Fruit fly (Drosophila melanogaster) whole organism, embryonic: Measurements from ENCODE around the gene CG34357.

Source experiments
- Adf1 ChIP-seq: fragments of 200-800 bp; sonication (Bioruptor generic); IDR thresholded peaks from 2 replicates; pipeline ENCODE4 v1.3.6; 2022; ENCODE audit warnings: missing biosample characterization, missing genetic modification characterization
- Atf6 ChIP-seq: fragments of 200-800 bp; sonication (Bioruptor generic); IDR thresholded peaks from 2 replicates; pipeline ENCODE4 v1.3.6; 2022; ENCODE audit warnings: missing biosample characterization, missing genetic modification characterization
- Bdp1 ChIP-seq: fragments of 200-800 bp; sonication (Bioruptor generic); optimal IDR thresholded peaks from 3 replicates; lab custom pipeline; 2016; ENCODE audit warnings: missing biosample characterization, missing genetic modification characterization
- Bgb ChIP-seq: fragments of 200-800 bp; sonication (Bioruptor generic); IDR thresholded peaks from 2 replicates; pipeline ENCODE4 v1.3.6; 2022; ENCODE audit warnings: missing biosample characterization, missing genetic modification characterization; ENCODE audit not compliant: partially characterized antibody
- BtbVII ChIP-seq: fragments of 200-800 bp; sonication (Bioruptor generic); optimal IDR thresholded peaks from 3 replicates; lab custom pipeline; 2017; ENCODE audit warnings: missing biosample characterization, mild to moderate bottlenecking, missing genetic modification characterization
- CG11456 ChIP-seq: fragments of 200-800 bp; sonication (Bioruptor generic); IDR thresholded peaks from 3 replicates; pipeline ENCODE4 v1.3.6; 2022; ENCODE audit warnings: missing biosample characterization, missing genetic modification characterization
- CG11560 ChIP-seq: fragments of 200-800 bp; sonication (Bioruptor generic); IDR thresholded peaks from 3 replicates; pipeline ENCODE4 v1.3.6; 2022; ENCODE audit warnings: missing biosample characterization, missing genetic modification characterization
- CG13287 ChIP-seq: fragments of 200-800 bp; sonication (Bioruptor generic); IDR thresholded peaks from 2 replicates; pipeline ENCODE4 v1.3.6; 2022; ENCODE audit warnings: missing biosample characterization, missing genetic modification characterization; ENCODE audit not compliant: partially characterized antibody
- CG13296 ChIP-seq: fragments of 200-800 bp; sonication (Bioruptor generic); optimal IDR thresholded peaks from 3 replicates; lab custom pipeline; 2018; ENCODE audit warnings: missing biosample characterization, mild to moderate bottlenecking, missing genetic modification characterization
- CG13624 ChIP-seq: fragments of 200-800 bp; sonication (Bioruptor generic); optimal IDR thresholded peaks from 2 replicates; lab custom pipeline; 2016; ENCODE audit warnings: missing biosample characterization, missing genetic modification characterization
- CG15601 ChIP-seq: fragments of 200-800 bp; sonication (Bioruptor generic); optimal IDR thresholded peaks from 3 replicates; lab custom pipeline; 2019; ENCODE audit warnings: missing biosample characterization, mild to moderate bottlenecking, missing genetic modification characterization, moderate library complexity
- CG18599 ChIP-seq: fragments of 200-800 bp; sonication (Bioruptor generic); optimal IDR thresholded peaks from 3 replicates; lab custom pipeline; 2017; ENCODE audit warnings: missing biosample characterization, missing genetic modification characterization, mild to moderate bottlenecking, moderate library complexity, missing genetic modification reagents
- CG2199 ChIP-seq: fragments of 200-800 bp; sonication (Bioruptor generic); IDR thresholded peaks from 3 replicates; pipeline ENCODE4 v1.3.6; 2022; ENCODE audit warnings: missing biosample characterization, missing genetic modification characterization
- CG34376 ChIP-seq: fragments of 200-800 bp; sonication (Bioruptor generic); optimal IDR thresholded peaks from 2 replicates; lab custom pipeline; 2018; ENCODE audit warnings: missing biosample characterization, mild to moderate bottlenecking, missing genetic modification characterization
- CG8944 ChIP-seq: fragments of 200-800 bp; sonication (Bioruptor generic); optimal IDR thresholded peaks from 3 replicates; lab custom pipeline; 2016; ENCODE audit warnings: missing biosample characterization, missing genetic modification characterization
- Dbx ChIP-seq: fragments of 200-800 bp; sonication (Bioruptor generic); IDR thresholded peaks from 3 replicates; pipeline ENCODE4 v1.3.6; 2022; ENCODE audit warnings: missing biosample characterization, missing genetic modification characterization
- Fer1 ChIP-seq: fragments of 200-800 bp; sonication (Bioruptor generic); optimal IDR thresholded peaks from 2 replicates; lab custom pipeline; 2017; ENCODE audit warnings: missing biosample characterization, mild to moderate bottlenecking, missing genetic modification characterization
- Fer2 ChIP-seq: fragments of 200-800 bp; sonication (Bioruptor generic); optimal IDR thresholded peaks from 2 replicates; lab custom pipeline; 2018; ENCODE audit warnings: missing biosample characterization, mild to moderate bottlenecking, missing genetic modification characterization, moderate library complexity
- Fer3 ChIP-seq: fragments of 200-800 bp; sonication (Bioruptor generic); optimal IDR thresholded peaks from 2 replicates; lab custom pipeline; 2018; ENCODE audit warnings: missing biosample characterization, mild to moderate bottlenecking, missing genetic modification characterization, moderate library complexity
- Hey ChIP-seq: fragments of 200-800 bp; sonication (Bioruptor generic); optimal IDR thresholded peaks from 3 replicates; lab custom pipeline; 2018; ENCODE audit warnings: missing biosample characterization, mild to moderate bottlenecking, missing genetic modification characterization
- Hr78 ChIP-seq, 2 experiments: fragments of 200-800 bp in 1 of 2; fragments of >200 bp in 1 of 2; sonication (Bioruptor generic) in 1 of 2; optimal IDR thresholded peaks; 2 replicates each; lab custom pipeline; 2017 to 2019; ENCODE audit warnings: missing biosample characterization in 2 of 2, missing genetic modification characterization in 2 of 2, mild to moderate bottlenecking in 1 of 2, moderate library complexity in 1 of 2
- Jarid2 ChIP-seq: fragments of 200-800 bp; sonication (Bioruptor generic); optimal IDR thresholded peaks from 3 replicates; lab custom pipeline; 2017; ENCODE audit warnings: mild to moderate bottlenecking, missing biosample characterization, missing genetic modification reagents, missing genetic modification characterization
- Nf-YC ChIP-seq: fragments of 200-800 bp; optimal IDR thresholded peaks from 3 replicates; lab custom pipeline; 2019; ENCODE audit warnings: missing biosample characterization, mild to moderate bottlenecking, missing genetic modification characterization, moderate library complexity
- NfI ChIP-seq: fragments of 200-800 bp; sonication (Bioruptor generic); optimal IDR thresholded peaks from 3 replicates; lab custom pipeline; 2018; ENCODE audit warnings: missing biosample characterization, mild to moderate bottlenecking, missing genetic modification characterization, moderate library complexity
- Pdp1 ChIP-seq, 2 experiments: fragments of 200-800 bp; sonication (Bioruptor generic); optimal IDR thresholded peaks; 3 replicates each; lab custom pipeline; 2016; ENCODE audit warnings: missing biosample characterization in 2 of 2, missing genetic modification characterization in 2 of 2, mild to moderate bottlenecking in 1 of 2, moderate library complexity in 1 of 2
- Scr ChIP-seq: fragments of 200-800 bp; sonication (Bioruptor generic); IDR thresholded peaks from 2 replicates; pipeline ENCODE4 v1.3.6; 2022; ENCODE audit warnings: missing biosample characterization, missing genetic modification characterization; ENCODE audit not compliant: partially characterized antibody
- caup ChIP-seq: fragments of 200-800 bp; sonication (Bioruptor generic); optimal IDR thresholded peaks from 3 replicates; lab custom pipeline; 2017; ENCODE audit warnings: missing biosample characterization, mild to moderate bottlenecking, missing genetic modification characterization, moderate library complexity; ENCODE audit not compliant: severe bottlenecking
- cg ChIP-seq: fragments of 200-800 bp; sonication (Bioruptor generic); optimal IDR thresholded peaks from 3 replicates; lab custom pipeline; 2019; ENCODE audit warnings: missing biosample characterization, mild to moderate bottlenecking, missing genetic modification characterization, moderate library complexity
- chinmo ChIP-seq: fragments of 200-800 bp; sonication (Bioruptor generic); IDR thresholded peaks from 4 replicates; pipeline ENCODE4 v1.3.6; 2022; ENCODE audit warnings: missing biosample characterization, missing genetic modification characterization; ENCODE audit not compliant: partially characterized antibody
- cwo ChIP-seq: fragments of 200-800 bp; sonication (Bioruptor generic); optimal IDR thresholded peaks from 3 replicates; lab custom pipeline; 2017; ENCODE audit warnings: missing biosample characterization, missing genetic modification characterization, mild to moderate bottlenecking, moderate library complexity, missing genetic modification reagents
- disco-r ChIP-seq: fragments of 200-800 bp; sonication (Bioruptor generic); optimal IDR thresholded peaks from 2 replicates; lab custom pipeline; 2016; ENCODE audit warnings: missing biosample characterization, missing genetic modification characterization
- dm ChIP-seq: fragments of 200-800 bp; sonication (Bioruptor generic); optimal IDR thresholded peaks from 3 replicates; lab custom pipeline; 2016; ENCODE audit warnings: missing biosample characterization, missing genetic modification characterization
- exex ChIP-seq: fragments of 200-800 bp; sonication (Bioruptor generic); optimal IDR thresholded peaks from 4 replicates; lab custom pipeline; 2018; ENCODE audit warnings: missing biosample characterization, mild to moderate bottlenecking, missing genetic modification characterization, moderate library complexity
- ftz-f1 ChIP-seq: fragments of 200-800 bp; sonication (Bioruptor generic); optimal IDR thresholded peaks from 2 replicates; lab custom pipeline; 2016; ENCODE audit warnings: missing biosample characterization, missing genetic modification characterization
- grn ChIP-seq: fragments of 200-800 bp; sonication (Bioruptor generic); optimal IDR thresholded peaks from 3 replicates; lab custom pipeline; 2017; ENCODE audit warnings: missing biosample characterization, missing genetic modification characterization
- kni ChIP-seq: fragments of 200-800 bp; sonication (Bioruptor generic); optimal IDR thresholded peaks from 3 replicates; lab custom pipeline; 2017; ENCODE audit warnings: mild to moderate bottlenecking, missing biosample characterization, missing genetic modification reagents, missing genetic modification characterization
- lilli ChIP-seq: fragments of 200-800 bp; sonication (Bioruptor generic); optimal IDR thresholded peaks from 3 replicates; lab custom pipeline; 2016; ENCODE audit warnings: missing biosample characterization, missing genetic modification characterization
- pan ChIP-seq, 4 experiments: fragments of >200 bp in 3 of 4; fragments of 200-800 bp in 1 of 4; sonication (Bioruptor generic) in 1 of 4; optimal IDR thresholded peaks in 3 of 4; IDR thresholded peaks in 1 of 4; 2 replicates each; pipeline versions ENCODE4 v1.3.6 to Lab custom; 2017 to 2022; ENCODE audit warnings: missing biosample characterization in 2 of 4, missing genetic modification characterization in 2 of 4, mixed read lengths in 1 of 4
- pnt ChIP-seq: fragments of 200-800 bp; sonication (Bioruptor generic); optimal IDR thresholded peaks from 3 replicates; lab custom pipeline; 2016; ENCODE audit warnings: missing biosample characterization, missing genetic modification characterization
- sens ChIP-seq: fragments of 200-800 bp; sonication (Bioruptor generic); peaks from one replicate; lab custom pipeline; 2016; ENCODE audit warnings: missing biosample characterization, missing genetic modification characterization
- sob ChIP-seq: fragments of 200-800 bp; sonication (Bioruptor generic); IDR thresholded peaks from 2 replicates; pipeline ENCODE4 v1.3.6; 2022; ENCODE audit warnings: missing biosample characterization, missing genetic modification characterization
- tgo ChIP-seq: fragments of 200-800 bp; sonication (Bioruptor generic); IDR thresholded peaks from 3 replicates; pipeline ENCODE4 v1.3.6; 2022; ENCODE audit warnings: missing biosample characterization, missing genetic modification characterization
- tup ChIP-seq: fragments of 200-800 bp; sonication (Bioruptor generic); optimal IDR thresholded peaks from 2 replicates; lab custom pipeline; 2016; ENCODE audit warnings: missing biosample characterization, mild to moderate bottlenecking, missing genetic modification characterization, moderate library complexity
- unc-4 ChIP-seq: fragments of 200-800 bp; sonication (Bioruptor generic); IDR thresholded peaks from 2 replicates; pipeline ENCODE4 v1.3.6; 2022; ENCODE audit warnings: missing biosample characterization, missing genetic modification characterization; ENCODE audit not compliant: partially characterized antibody
- vnd ChIP-seq: fragments of 200-800 bp; sonication (Bioruptor generic); IDR thresholded peaks from 3 replicates; pipeline ENCODE4 v1.3.6; 2022; ENCODE audit warnings: missing biosample characterization, missing genetic modification characterization; ENCODE audit not compliant: partially characterized antibody
- vvl ChIP-seq: fragments of 200-800 bp; sonication (Bioruptor generic); IDR thresholded peaks from 2 replicates; pipeline ENCODE4 v1.3.6; 2022; ENCODE audit warnings: missing biosample characterization, missing genetic modification characterization

The CG34357 gene

DNA sequence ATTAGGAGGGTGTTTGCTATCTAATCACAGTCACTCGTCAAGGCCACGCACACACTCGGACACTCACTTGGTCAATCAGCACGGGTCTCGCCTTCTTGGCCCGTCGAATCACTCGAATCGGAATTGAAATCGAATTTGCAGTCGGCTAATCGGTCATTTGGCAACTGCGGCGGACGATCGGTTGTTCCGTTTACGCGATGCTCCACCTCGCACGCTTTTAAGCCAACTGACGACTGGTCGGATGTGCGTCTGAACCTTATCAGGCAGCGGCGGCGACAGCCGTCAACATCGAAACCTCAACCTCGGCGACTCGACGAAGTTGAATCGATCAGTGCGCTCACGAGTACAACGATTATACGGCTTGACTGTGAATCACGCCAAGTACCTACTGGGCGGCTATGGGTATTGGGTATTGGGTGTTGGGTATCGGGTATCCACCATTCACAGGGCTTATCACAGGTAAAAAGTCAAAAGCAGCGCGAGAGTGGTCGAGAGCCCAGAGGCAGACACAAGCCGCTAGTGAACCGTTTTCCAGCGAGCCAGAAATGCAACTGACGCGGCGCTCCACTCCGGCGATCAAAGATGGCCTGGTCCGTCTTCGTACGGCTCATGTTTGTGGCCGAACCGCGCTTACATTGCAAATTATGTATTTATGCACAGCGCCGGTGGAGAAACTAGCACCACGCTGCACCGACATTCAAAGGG lies 86.7 kb downstream of the CG34357 start:
- TF ChIP-seq CG11560 (tag; lab: Robert Waterston, UW) (no peak), Jarid2 (GFP tag; lab: Kevin White, UChicago) (peak; percentile 44), disco-r (GFP tag; lab: Kevin White, UChicago) (no peak), ftz-f1 (GFP tag; lab: Kevin White, UChicago) (peak; percentile 88), CG34376 (GFP tag; lab: Kevin White, UChicago) (peak; percentile 85), BtbVII (GFP tag; lab: Kevin White, UChicago) (peak; percentile 12), Hey (tag; lab: Kevin White, UChicago) (peak; percentile 63), Scr (GFP tag; lab: Robert Waterston, UW) (0 out of 2 replicates have a peak, but pooled peaks have one; percentile 18), Fer1 (GFP tag; lab: Kevin White, UChicago) (peak; percentile 35), tup (no peak), CG13624 (GFP tag; lab: Kevin White, UChicago) (no peak), Atf6 (GFP tag; lab: Robert Waterston, UW) (peak; percentile 50; the same call in 1 of the 2 replicates), dm (peak; percentile 1), pan (optimal IDR thresholded peaks at IDR 0.05; lab: Kevin White, UChicago) (no peak), pan (GFP tag; optimal IDR thresholded peaks at IDR 0.05 in 1 of 2, IDR thresholded peaks at IDR 0.05 in 1 of 2) (peak in 1 of 2 experiments; percentile 10), CG11456 (GFP tag; lab: Robert Waterston, UW) (0 out of 3 replicates have a peak, but pooled peaks have one; percentile 61), chinmo (GFP tag; lab: Robert Waterston, UW) (peak; percentile 81; the same call in 3 of the 4 replicates), CG13287 (0 out of 2 replicates have a peak, but pooled peaks have one; percentile 17), grn (peak; percentile 73), exex (tag; lab: Kevin White, UChicago) (peak; percentile 94), tgo (GFP tag; lab: Robert Waterston, UW) (no peak; the same call in 2 of the 3 replicates), CG8944 (GFP tag; lab: Kevin White, UChicago) (no peak), Pdp1 (GFP tag; optimal IDR thresholded peaks at IDR 0.05; lab: Kevin White, UChicago) (no peak), CG15601 (tag; lab: Kevin White, UChicago) (no peak), Fer2 (tag; lab: Kevin White, UChicago) (no peak), kni (GFP tag; lab: Kevin White, UChicago) (peak; percentile 70), unc-4 (GFP tag; lab: Robert Waterston, UW) (0 out of 2 replicates have a peak, but pooled peaks have one; percentile 11), vvl (GFP tag; lab: Robert Waterston, UW) (0 out of 2 replicates have a peak, but pooled peaks have one; percentile 19), cwo (GFP tag; lab: Kevin White, UChicago) (peak; percentile 96), CG18599 (GFP tag; lab: Kevin White, UChicago) (peak; percentile 43), caup (peak; percentile 32), Hr78 (GFP tag; optimal IDR thresholded peaks at IDR 0.05; lab: Kevin White, UChicago) (peak in 1 of 2 experiments; percentile 69), NfI (GFP tag; lab: Kevin White, UChicago) (no peak), Nf-YC (tag; lab: Kevin White, UChicago) (peak; percentile 33), cg (peak; percentile 6), sob (GFP tag; lab: Robert Waterston, UW) (no peak), CG2199 (0 out of 3 replicates have a peak, but pooled peaks have one; percentile 29), Bdp1 (GFP tag; lab: Kevin White, UChicago) (no peak), sens (peak; percentile 28), Bgb (GFP tag; lab: Robert Waterston, UW) (0 out of 2 replicates have a peak, but pooled peaks have one; percentile 28), pnt (GFP tag; lab: Kevin White, UChicago) (no peak), vnd (GFP tag; lab: Robert Waterston, UW) (0 out of 3 replicates have a peak, but pooled peaks have one; percentile 30), CG13296 (GFP tag; lab: Kevin White, UChicago) (peak; percentile 39), Adf1 (GFP tag; lab: Robert Waterston, UW) (peak; percentile 70; the same call in 1 of the 2 replicates), lilli (GFP tag; lab: Kevin White, UChicago) (peak; percentile 8), Dbx (peak; percentile 50; the same call in 1 of the 3 replicates), Fer3 (tag; lab: Kevin White, UChicago) (peak; percentile 27)
